Worm (Caenorhabditis elegans): ENCODE results near the gene Y54G2A.15.

The Y54G2A.15 gene

ce11 chrIV:2823446-2823845 lies 20.3 kb downstream of the Y54G2A.15 start, which contains the start of gene clec-80:
Gene clec-80, plus strand, starts transcription at chrIV:2823746.
- TF ChIP-seq sox-2 (GFP tag; IDR thresholded peaks at IDR 0.05) (no peak), ceh-2 (tag; optimal IDR thresholded peaks at IDR 0.05) (no peak), pha-2 (tag; optimal IDR thresholded peaks at IDR 0.05) (no peak), gmeb-2 (tag; optimal IDR thresholded peaks at IDR 0.05) (no peak), ceh-30 (tag; optimal IDR thresholded peaks at IDR 0.05) (no peak), fax-1 (tag; optimal IDR thresholded peaks at IDR 0.05) (no peak), Y22D7AL.16 (tag; optimal IDR thresholded peaks at IDR 0.05) (no peak), hlh-6 (tag; optimal IDR thresholded peaks at IDR 0.05) (no peak), nhr-232 (tag; optimal IDR thresholded peaks at IDR 0.05) (no peak), ceh-24 (tag; optimal IDR thresholded peaks at IDR 0.05) (no peak), ceh-22 (tag; optimal IDR thresholded peaks at IDR 0.05) (no peak), ztf-16 (tag; optimal IDR thresholded peaks at IDR 0.05) (no peak), ceh-19 (GFP tag; optimal IDR thresholded peaks at IDR 0.05) (no peak), npax-4 (tag; optimal IDR thresholded peaks at IDR 0.05) (no peak), pros-1 (tag; optimal IDR thresholded peaks at IDR 0.05) (no peak), pat-9 (tag; optimal IDR thresholded peaks at IDR 0.05) (no peak), ets-4 (tag; optimal IDR thresholded peaks at IDR 0.05) (no peak), ceh-45 (GFP tag; IDR thresholded peaks at IDR 0.05) (no peak), dmd-4 (tag; optimal IDR thresholded peaks at IDR 0.05; ENCODE audit: borderline replicate concordance) (no peak), ceh-34 (tag; optimal IDR thresholded peaks at IDR 0.05) (no peak)

DNA sequence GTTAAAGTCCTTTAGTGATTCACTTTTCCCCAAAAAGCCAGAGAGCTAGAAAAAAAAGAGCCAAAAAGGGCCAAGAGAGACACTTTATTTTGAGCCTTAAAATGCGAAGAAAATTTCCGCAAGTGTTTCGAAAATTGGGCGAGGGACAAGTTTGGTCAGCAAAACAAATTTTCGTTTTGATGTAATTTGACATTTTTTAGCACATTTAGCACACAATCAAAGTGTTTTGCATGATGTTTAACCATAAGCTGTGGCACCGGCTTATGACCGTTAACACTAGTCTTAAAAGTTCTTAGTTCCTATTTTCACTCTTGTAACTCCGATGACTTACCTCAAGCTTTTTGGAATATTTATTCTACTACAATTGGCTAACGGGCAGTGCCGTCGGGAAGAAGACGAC lies 23.4 kb downstream of the Y54G2A.15 start, which contains the start of gene Y54G2A.37:
TSS of gene Y54G2A.37 (plus strand) at position 301 of the 400 bp plus-strand sequence.
- no peak for TF ChIP-seq fkh-6 (tag; optimal IDR thresholded peaks at IDR 0.05)
- no peak for TF ChIP-seq hlh-30 (tag; optimal IDR thresholded peaks at IDR 0.05; ENCODE audit: insufficient read depth)
- TF ChIP-seq eyg-1 (tag; optimal IDR thresholded peaks at IDR 0.05) = no peak
- no peak for TF ChIP-seq pag-3 (tag; optimal IDR thresholded peaks at IDR 0.05; ENCODE audit: borderline replicate concordance)
- TF ChIP-seq lin-11 (tag; optimal IDR thresholded peaks at IDR 0.05) = no peak
- TF ChIP-seq pros-1 (tag; optimal IDR thresholded peaks at IDR 0.05) = no peak
- TF ChIP-seq gmeb-2 (tag; optimal IDR thresholded peaks at IDR 0.05) = no peak
- no peak for TF ChIP-seq Y22D7AL.16 (tag; optimal IDR thresholded peaks at IDR 0.05)
- no peak for TF ChIP-seq unc-3 (GFP tag; conservative IDR thresholded peaks at IDR 0.05)
- TF ChIP-seq unc-3 (tag; optimal IDR thresholded peaks at IDR 0.05) = no peak
- no peak for TF ChIP-seq pat-9 (tag; optimal IDR thresholded peaks at IDR 0.05)
- TF ChIP-seq T23F11.4 (GFP tag; optimal IDR thresholded peaks at IDR 0.05) = no peak
- no peak for TF ChIP-seq F13H6.1 (tag; optimal IDR thresholded peaks at IDR 0.05)

- no peak for TF ChIP-seq pros-1 (tag; optimal IDR thresholded peaks at IDR 0.05)
Observed at ce11 chrIV:2819633-2820032, 24.1 kb downstream of the Y54G2A.15 start, which contains the start of gene Y54G2A.13. Gene Y54G2A.13, minus strand, starts transcription at chrIV:2819733.

DNA sequence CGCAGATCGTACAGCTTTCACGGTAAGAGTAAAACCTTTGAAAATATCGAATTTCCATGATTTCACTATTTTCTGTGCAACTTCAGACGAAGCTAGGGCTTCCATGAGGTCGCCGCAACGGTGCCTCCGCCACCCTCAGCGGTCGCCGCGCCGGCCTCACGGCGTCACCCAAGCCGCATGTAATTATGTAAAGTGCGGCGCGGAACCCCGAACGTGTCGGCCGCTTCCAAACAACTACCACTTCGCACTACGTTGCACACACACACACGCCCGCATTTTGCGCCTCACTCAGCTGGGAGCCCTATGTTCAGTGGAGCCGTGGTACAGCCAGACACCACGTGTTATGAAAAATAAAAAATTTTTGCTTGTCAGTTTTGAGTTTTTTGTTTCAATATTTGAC lies 26.7 kb downstream of the Y54G2A.15 start:
- TF ChIP-seq dve-1 (tag; optimal IDR thresholded peaks at IDR 0.05) (no peak), ceh-18 (tag; optimal IDR thresholded peaks at IDR 0.05) (no peak), ceh-30 (tag; optimal IDR thresholded peaks at IDR 0.05) (no peak), npax-4 (tag; optimal IDR thresholded peaks at IDR 0.05) (no peak), ref-2 (tag; optimal IDR thresholded peaks at IDR 0.05) (no peak), pros-1 (tag; optimal IDR thresholded peaks at IDR 0.05) (no peak), pqm-1 (tag; optimal IDR thresholded peaks at IDR 0.05) (no peak), ceh-22 (tag; optimal IDR thresholded peaks at IDR 0.05) (no peak), ceh-14 (tag; optimal IDR thresholded peaks at IDR 0.05) (no peak)

ce11 chrIV:2809208-2809607 lies 34.6 kb downstream of the Y54G2A.15 start, which contains the start of gene Y54G2A.76:
Gene Y54G2A.76, plus strand, starts transcription at chrIV:2809410.
- TF ChIP-seq hlh-6 (tag; optimal IDR thresholded peaks at IDR 0.05) = no peak

Data from whole organism, late embryonic.